Worm (Caenorhabditis elegans) whole organism, young adult: ENCODE results near the gene F31B12.3.

Experiments used
- B0019.2 ChIP-seq: fragments of 200-800 bp; sonication (Bioruptor generic); conservative IDR thresholded peaks from 2 replicates; pipeline ENCODE4 v1.3.6; 2022; ENCODE audit warnings: missing genetic modification reagents, missing genetic modification characterization, missing compliant biosample characterization
- Y95B8A.8 ChIP-seq: fragments of 200-800 bp; sonication (Bioruptor generic); IDR thresholded peaks from 2 replicates; pipeline ENCODE4 v1.3.6; 2022; ENCODE audit warnings: missing genetic modification reagents, missing genetic modification characterization, missing compliant biosample characterization
- ets-4 ChIP-seq: fragments of 200-800 bp; sonication (Bioruptor generic); optimal IDR thresholded peaks from 2 replicates; lab custom pipeline; 2018; ENCODE audit warnings: mild to moderate bottlenecking, missing genetic modification characterization, missing compliant biosample characterization
- lin-35 ChIP-seq, 3 experiments: fragments of 150-350 bp in 2 of 3; sonication (generic microtip) in 1 of 3; optimal IDR thresholded peaks; 2 replicates each; lab custom pipeline; 2014 to 2018; ENCODE audit warnings: missing biosample characterization in 3 of 3, missing genetic modification characterization in 3 of 3, missing genetic modification reagents in 3 of 3
- lin-40 ChIP-seq: sonication (generic microtip); optimal IDR thresholded peaks from 2 replicates; lab custom pipeline; 2016; ENCODE audit warnings: missing genetic modification characterization, mild to moderate bottlenecking, missing compliant biosample characterization, missing genotype, missing genetic modification reagents
- madf-3 ChIP-seq: fragments of 200-800 bp; sonication (Bioruptor generic); IDR thresholded peaks from 2 replicates; pipeline ENCODE4 v1.3.6; 2022; ENCODE audit warnings: missing genetic modification reagents, missing genetic modification characterization, missing compliant biosample characterization
- mel-28 ChIP-seq: sonication (generic microtip); optimal IDR thresholded peaks from 2 replicates; lab custom pipeline; 2016; ENCODE audit warnings: borderline replicate concordance, mild to moderate bottlenecking, missing genetic modification characterization, missing compliant biosample characterization
- mxl-1 ChIP-seq: sonication (generic microtip); optimal IDR thresholded peaks from 2 replicates; lab custom pipeline; 2016; ENCODE audit warnings: missing genetic modification characterization, missing compliant biosample characterization
- nfya-1 ChIP-seq: sonication (generic microtip); optimal IDR thresholded peaks from 2 replicates; lab custom pipeline; 2017; ENCODE audit warnings: antibody characterized with exemption, missing compliant biosample characterization, missing genetic modification characterization, borderline replicate concordance; ENCODE audit not compliant: insufficient read depth
- tlf-1 ChIP-seq: fragments of 200-800 bp; sonication (Bioruptor generic); optimal IDR thresholded peaks from 2 replicates; lab custom pipeline; 2018; ENCODE audit warnings: mild to moderate bottlenecking, missing genetic modification characterization, missing compliant biosample characterization
- unc-130 ChIP-seq: sonication (generic microtip); optimal IDR thresholded peaks from 2 replicates; lab custom pipeline; 2016; ENCODE audit warnings: missing genetic modification reagents, missing genetic modification characterization, missing compliant biosample characterization

- TF ChIP-seq mxl-1 (tag; lab: Kevin White, UChicago): no peak
- TF ChIP-seq lin-35 (GFP tag; optimal IDR thresholded peaks at IDR 0.05; lab: Kevin White, UChicago): no peak
- TF ChIP-seq nfya-1 (tag; lab: Kevin White, UChicago): no peak
- no peak for TF ChIP-seq unc-130 (GFP tag; lab: Kevin White, UChicago)
- TF ChIP-seq ets-4 (GFP tag; lab: Kevin White, UChicago): no peak
- no peak for TF ChIP-seq lin-40
- no peak for TF ChIP-seq B0019.2
- TF ChIP-seq Y95B8A.8 (GFP tag; lab: Robert Waterston, UW): no peak
- TF ChIP-seq mel-28 (tag; lab: Kevin White, UChicago): no peak
- TF ChIP-seq tlf-1: no peak
- no peak for TF ChIP-seq madf-3 (GFP tag; lab: Robert Waterston, UW)
These were observed at the start of gene F31B12.3 for ce11 chrX:10820511-10820910.
